Worm (Caenorhabditis elegans): Measurements from ENCODE around the gene ZK1290.5.

ZK1290.5 gene

DNA sequence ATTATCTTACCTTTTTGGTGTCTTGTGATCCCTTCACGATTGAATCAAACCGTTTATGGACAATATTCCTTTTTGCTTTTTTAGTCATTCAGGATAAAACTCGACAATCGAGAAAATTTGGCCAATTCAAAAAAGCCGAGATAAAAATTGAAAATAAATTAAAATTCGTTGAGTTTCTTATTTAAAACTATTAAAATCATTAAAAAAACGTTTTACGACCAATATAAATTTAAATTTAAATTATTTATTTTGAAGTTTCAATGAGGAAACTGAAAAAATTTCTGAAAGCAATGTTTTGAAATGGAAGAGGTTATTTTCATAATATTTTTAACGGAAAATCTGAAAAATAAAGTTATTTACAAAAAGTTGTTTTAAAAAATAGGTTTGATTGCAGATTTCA is 6.2 kb upstream of the ZK1290.5 start, which contains the start of gene ZK1290.15:
TSS of gene ZK1290.15 (plus strand) at position 301 of the 400 bp plus-strand sequence.
- TF ChIP-seq T22C8.4 (GFP tag; IDR thresholded peaks at IDR 0.05) (no peak), klf-2 (GFP tag; conservative IDR thresholded peaks at IDR 0.05) (no peak), tab-1 (GFP tag; IDR thresholded peaks at IDR 0.05) (no peak), ztf-29 (GFP tag; IDR thresholded peaks at IDR 0.05) (no peak), flt-1 (GFP tag; IDR thresholded peaks at IDR 0.05) (no peak), ztf-23 (GFP tag; IDR thresholded peaks at IDR 0.05) (no peak), cog-1 (tag; optimal IDR thresholded peaks at IDR 0.05) (no peak), med-1 (GFP tag; optimal IDR thresholded peaks at IDR 0.05; ENCODE audit: insufficient read depth) (no peak)

DNA sequence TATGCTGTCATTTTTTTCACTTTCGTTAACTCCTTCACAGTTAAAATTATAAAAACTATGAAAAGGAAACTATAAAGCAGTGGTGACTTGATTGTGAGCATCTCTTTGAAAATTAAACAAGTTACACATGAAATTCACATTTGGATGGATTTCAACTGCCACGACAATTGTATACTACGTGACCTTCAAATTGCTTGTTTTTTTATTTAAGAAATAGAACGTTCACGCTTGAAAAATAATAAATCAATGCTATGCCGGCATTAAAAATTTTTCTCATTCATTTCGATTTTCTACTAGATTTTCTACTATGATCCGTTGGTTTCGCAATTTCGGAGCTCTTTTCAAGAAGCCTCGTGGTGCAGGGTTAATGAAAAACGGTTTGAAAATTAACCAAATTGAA is 4.0 kb upstream of the ZK1290.5 start, which contains the start of the genes ZK1290.7 and rnh-1.1:
TSS of gene ZK1290.7 (minus strand) at position 101 of the 400 bp plus-strand sequence.
TSS of gene rnh-1.1 (plus strand) at position 281 of the 400 bp plus-strand sequence.
- TF ChIP-seq cog-1 (tag; optimal IDR thresholded peaks at IDR 0.05): no peak
- no peak for TF ChIP-seq ref-1 (GFP tag; conservative IDR thresholded peaks at IDR 0.05)

DNA sequence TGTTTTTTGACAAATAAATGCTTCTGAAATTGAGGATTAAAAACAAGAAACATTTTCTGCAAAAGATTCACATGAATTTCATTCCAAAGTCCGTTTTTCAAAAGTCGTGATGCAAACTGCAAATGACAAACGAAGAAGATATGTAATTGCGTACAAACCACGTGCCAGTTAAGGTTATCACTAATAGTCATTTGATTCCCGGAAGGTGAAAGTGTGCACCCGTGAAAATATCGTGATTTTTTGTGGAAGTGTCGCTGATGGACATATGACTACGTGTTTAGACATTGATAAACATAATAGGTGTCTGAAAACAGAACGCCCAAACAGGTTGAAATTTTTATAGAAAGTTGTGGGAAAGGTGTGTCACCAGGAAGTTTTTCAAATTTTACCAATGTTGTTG is 1.2 kb upstream of the ZK1290.5 start:
- no peak for TF ChIP-seq cog-1 (tag; optimal IDR thresholded peaks at IDR 0.05)
- no peak for TF ChIP-seq flt-1 (GFP tag; IDR thresholded peaks at IDR 0.05)
- no peak for TF ChIP-seq T22C8.4 (GFP tag; IDR thresholded peaks at IDR 0.05)

ce11 chrII:7530944-7531343 is 1.5 kb downstream of the ZK1290.5 start, which contains the start of gene wrt-1:
Gene wrt-1 (plus strand): TSS chrII:7530996.
- TF ChIP-seq flt-1 (GFP tag; IDR thresholded peaks at IDR 0.05): no peak
- no peak for TF ChIP-seq ztf-23 (GFP tag; IDR thresholded peaks at IDR 0.05)
- TF ChIP-seq med-1 (GFP tag; optimal IDR thresholded peaks at IDR 0.05; ENCODE audit: insufficient read depth): no peak
- TF ChIP-seq T22C8.4 (GFP tag; IDR thresholded peaks at IDR 0.05): no peak
- no peak for TF ChIP-seq cog-1 (tag; optimal IDR thresholded peaks at IDR 0.05)
- TF ChIP-seq klf-2 (GFP tag; conservative IDR thresholded peaks at IDR 0.05): no peak

ce11 chrII:7531478-7531877 is 2.0 kb downstream of the ZK1290.5 start:
- TF ChIP-seq med-1 (GFP tag; optimal IDR thresholded peaks at IDR 0.05; ENCODE audit: insufficient read depth) (no peak), tab-1 (GFP tag; IDR thresholded peaks at IDR 0.05) (no peak), flt-1 (GFP tag; IDR thresholded peaks at IDR 0.05) (no peak), T22C8.4 (GFP tag; IDR thresholded peaks at IDR 0.05) (no peak), ztf-23 (GFP tag; IDR thresholded peaks at IDR 0.05) (no peak), klf-2 (GFP tag; conservative IDR thresholded peaks at IDR 0.05) (no peak), ref-1 (GFP tag; conservative IDR thresholded peaks at IDR 0.05) (no peak), ztf-29 (GFP tag; IDR thresholded peaks at IDR 0.05) (no peak), cog-1 (tag; optimal IDR thresholded peaks at IDR 0.05) (no peak)

DNA sequence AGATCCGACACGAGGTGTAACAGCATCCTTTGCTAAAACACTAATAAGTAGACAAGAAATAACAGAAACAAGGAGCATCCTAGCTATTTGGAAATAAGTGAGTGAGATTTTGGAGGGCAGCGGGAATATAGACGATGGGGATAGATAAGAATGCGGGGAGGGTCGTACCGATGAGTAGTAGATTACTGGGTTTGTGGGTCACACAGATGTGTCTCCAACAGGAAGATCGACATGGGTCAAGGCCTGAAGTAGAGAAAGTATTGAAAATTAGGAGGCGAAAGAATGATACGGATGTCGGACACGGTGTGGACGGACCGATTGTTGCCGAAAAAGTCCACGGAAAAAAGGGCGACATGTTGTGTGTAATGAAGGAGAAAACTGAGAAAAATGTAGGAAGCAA is 4.9 kb downstream of the ZK1290.5 start, which contains the start of gene wrt-10:
TSS of gene wrt-10 (minus strand) at position 195 of the 400 bp plus-strand sequence.
- TF ChIP-seq ztf-29 (GFP tag; IDR thresholded peaks at IDR 0.05): no peak
- TF ChIP-seq ref-1 (GFP tag; conservative IDR thresholded peaks at IDR 0.05): no peak
- no peak for TF ChIP-seq T22C8.4 (GFP tag; IDR thresholded peaks at IDR 0.05)
- no peak for TF ChIP-seq ztf-23 (GFP tag; IDR thresholded peaks at IDR 0.05)
- no peak for TF ChIP-seq med-1 (GFP tag; optimal IDR thresholded peaks at IDR 0.05; ENCODE audit: insufficient read depth)
- TF ChIP-seq klf-2 (GFP tag; conservative IDR thresholded peaks at IDR 0.05): no peak
- no peak for TF ChIP-seq tab-1 (GFP tag; IDR thresholded peaks at IDR 0.05)
- TF ChIP-seq flt-1 (GFP tag; IDR thresholded peaks at IDR 0.05): no peak
- TF ChIP-seq cog-1 (tag; optimal IDR thresholded peaks at IDR 0.05): no peak

DNA sequence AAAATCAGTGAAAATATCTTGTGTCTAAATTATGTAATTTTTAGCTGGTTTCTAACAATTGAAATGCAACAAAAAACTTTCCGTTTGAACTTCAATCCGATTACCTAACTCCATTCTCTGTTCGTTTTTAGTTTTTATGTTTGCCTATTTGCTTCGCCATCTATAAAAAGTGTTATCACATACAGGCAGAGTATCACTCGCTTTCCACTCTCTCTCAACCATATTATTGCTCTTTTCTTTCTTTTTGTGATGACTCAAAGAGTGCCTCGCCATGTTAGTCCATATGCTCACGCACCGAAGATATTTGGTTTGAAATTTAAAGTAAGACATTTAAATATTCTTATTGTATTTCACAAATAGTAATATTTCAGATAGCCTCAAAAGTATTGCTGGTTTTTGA is 5.5 kb downstream of the ZK1290.5 start, which contains the start of gene ZK1290.13:
TSS of gene ZK1290.13 (plus strand) at position 73 of the 400 bp plus-strand sequence.
- TF ChIP-seq cog-1 (tag; optimal IDR thresholded peaks at IDR 0.05): no peak
- TF ChIP-seq med-1 (GFP tag; optimal IDR thresholded peaks at IDR 0.05; ENCODE audit: insufficient read depth): no peak
- no peak for TF ChIP-seq klf-2 (GFP tag; conservative IDR thresholded peaks at IDR 0.05)
- TF ChIP-seq T22C8.4 (GFP tag; IDR thresholded peaks at IDR 0.05): no peak
- TF ChIP-seq ztf-29 (GFP tag; IDR thresholded peaks at IDR 0.05): no peak
- TF ChIP-seq ztf-23 (GFP tag; IDR thresholded peaks at IDR 0.05): no peak
- no peak for TF ChIP-seq tab-1 (GFP tag; IDR thresholded peaks at IDR 0.05)
- no peak for TF ChIP-seq ref-1 (GFP tag; conservative IDR thresholded peaks at IDR 0.05)

- no peak for TF ChIP-seq ref-1 (GFP tag; conservative IDR thresholded peaks at IDR 0.05)
- no peak for TF ChIP-seq ztf-23 (GFP tag; IDR thresholded peaks at IDR 0.05)
- no peak for TF ChIP-seq klf-2 (GFP tag; conservative IDR thresholded peaks at IDR 0.05)
- TF ChIP-seq ztf-29 (GFP tag; IDR thresholded peaks at IDR 0.05): no peak
- no peak for TF ChIP-seq flt-1 (GFP tag; IDR thresholded peaks at IDR 0.05)
- no peak for TF ChIP-seq cog-1 (tag; optimal IDR thresholded peaks at IDR 0.05)
- TF ChIP-seq tab-1 (GFP tag; IDR thresholded peaks at IDR 0.05): no peak
- no peak for TF ChIP-seq T22C8.4 (GFP tag; IDR thresholded peaks at IDR 0.05)
- no peak for TF ChIP-seq med-1 (GFP tag; optimal IDR thresholded peaks at IDR 0.05; ENCODE audit: insufficient read depth)
These were observed 8.3 kb downstream of the ZK1290.5 start, which contains the start of gene nfi-1 for ce11 chrII:7537603-7538230. Gene nfi-1 (plus strand): TSS chrII:7538180.

DNA sequence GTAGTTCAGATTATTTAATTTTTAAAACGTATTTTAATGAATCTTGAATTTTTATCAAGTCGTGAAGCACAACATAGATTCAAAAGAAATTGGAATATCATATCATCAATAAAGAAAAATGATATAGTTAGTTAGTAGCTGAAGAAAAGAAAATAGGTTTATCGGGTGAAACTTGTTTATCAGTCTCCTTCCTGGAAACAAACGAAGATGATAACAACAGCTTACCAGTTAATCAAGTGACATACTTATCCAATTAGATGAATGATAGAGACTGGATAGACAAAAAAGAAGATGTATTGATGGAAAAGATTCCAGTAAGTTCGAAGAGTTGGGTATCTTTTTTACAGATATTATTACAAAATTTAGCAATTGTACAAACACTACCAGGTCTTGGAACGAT is 13.5 kb downstream of the ZK1290.5 start:
- no peak for TF ChIP-seq tab-1 (GFP tag; IDR thresholded peaks at IDR 0.05)
- no peak for TF ChIP-seq T22C8.4 (GFP tag; IDR thresholded peaks at IDR 0.05)
- TF ChIP-seq flt-1 (GFP tag; IDR thresholded peaks at IDR 0.05): no peak
- TF ChIP-seq cog-1 (tag; optimal IDR thresholded peaks at IDR 0.05): no peak
- no peak for TF ChIP-seq ztf-29 (GFP tag; IDR thresholded peaks at IDR 0.05)

DNA sequence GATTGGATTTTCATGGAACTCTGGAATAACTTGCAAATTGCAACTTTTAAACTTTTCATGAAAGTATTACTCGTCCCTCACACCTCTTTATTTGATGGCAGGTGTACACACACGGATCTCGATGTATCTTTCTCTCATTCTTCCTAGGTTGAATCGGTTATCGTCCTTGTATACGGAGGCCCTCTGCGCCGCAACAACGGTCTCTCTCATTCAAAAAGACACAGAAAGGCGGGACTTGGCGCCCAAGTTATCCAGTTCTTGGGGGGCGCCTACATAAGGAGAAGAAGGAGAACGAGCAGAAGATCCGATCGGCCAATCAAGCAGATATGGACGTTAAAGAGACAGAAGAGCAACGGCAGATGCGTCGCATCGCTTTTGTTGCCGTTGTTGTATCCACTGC is 14.4 kb downstream of the ZK1290.5 start, which contains the start of gene rol-8:
TSS of gene rol-8 (plus strand) at position 301 of the 400 bp plus-strand sequence.
- no peak for TF ChIP-seq flt-1 (GFP tag; IDR thresholded peaks at IDR 0.05)
- no peak for TF ChIP-seq tab-1 (GFP tag; IDR thresholded peaks at IDR 0.05)
- TF ChIP-seq ztf-23 (GFP tag; IDR thresholded peaks at IDR 0.05): no peak
- TF ChIP-seq cog-1 (tag; optimal IDR thresholded peaks at IDR 0.05): no peak
- no peak for TF ChIP-seq ztf-29 (GFP tag; IDR thresholded peaks at IDR 0.05)
- TF ChIP-seq med-1 (GFP tag; optimal IDR thresholded peaks at IDR 0.05; ENCODE audit: insufficient read depth): no peak
- TF ChIP-seq klf-2 (GFP tag; conservative IDR thresholded peaks at IDR 0.05): no peak
- TF ChIP-seq ref-1 (GFP tag; conservative IDR thresholded peaks at IDR 0.05): no peak
- TF ChIP-seq T22C8.4 (GFP tag; IDR thresholded peaks at IDR 0.05): no peak

All from whole organism, midembryonic.